Worm (Caenorhabditis elegans) whole organism, L3 larva: ENCODE measurements around the gene K08F8.15.

ENCODE experiments used
- ZK546.5 ChIP-seq: sonication (generic microtip); optimal IDR thresholded peaks from 2 replicates; lab custom pipeline; 2017; ENCODE audit warnings: missing biosample characterization, missing genetic modification characterization
- ceh-28 ChIP-seq: fragments of 150-350 bp; optimal IDR thresholded peaks from 2 replicates; lab custom pipeline; 2014; ENCODE audit warnings: missing biosample characterization, missing genetic modification reagents, missing genetic modification characterization
- ceh-82 ChIP-seq: fragments of 150-350 bp; optimal IDR thresholded peaks from 2 replicates; lab custom pipeline; 2014; ENCODE audit warnings: missing biosample characterization, missing genetic modification characterization
- egl-27 ChIP-seq: sonication (generic microtip); optimal IDR thresholded peaks from 4 replicates; lab custom pipeline; 2017; ENCODE audit warnings: missing biosample characterization, missing genetic modification reagents, missing genetic modification characterization
- elt-1 ChIP-seq: fragments of 150-350 bp; optimal IDR thresholded peaks from 2 replicates; lab custom pipeline; 2014; ENCODE audit warnings: missing biosample characterization, missing genetic modification characterization
- fos-1 ChIP-seq: fragments of 150-350 bp; optimal IDR thresholded peaks from 2 replicates; lab custom pipeline; 2014; ENCODE audit warnings: missing biosample characterization, missing genetic modification characterization
- lin-15B ChIP-seq: fragments of 150-350 bp; optimal IDR thresholded peaks from 2 replicates; lab custom pipeline; 2014; ENCODE audit warnings: missing biosample characterization, missing genetic modification characterization
- nfya-1 ChIP-seq: sonication (generic microtip); optimal IDR thresholded peaks from 2 replicates; lab custom pipeline; 2017; ENCODE audit warnings: missing genetic modification characterization, mild to moderate bottlenecking, missing compliant biosample characterization, antibody characterized with exemption, moderate library complexity; ENCODE audit not compliant: insufficient read depth
- nhr-11 ChIP-seq: fragments of 150-350 bp; optimal IDR thresholded peaks from 2 replicates; lab custom pipeline; 2014; ENCODE audit warnings: missing biosample characterization, missing genetic modification characterization
- nhr-12 ChIP-seq: fragments of 150-350 bp; optimal IDR thresholded peaks from 2 replicates; lab custom pipeline; 2014; ENCODE audit warnings: missing biosample characterization, missing genetic modification characterization
- nhr-237 ChIP-seq: fragments of 150-350 bp; optimal IDR thresholded peaks from 2 replicates; lab custom pipeline; 2014; ENCODE audit warnings: missing biosample characterization, missing genetic modification characterization
- nhr-28 ChIP-seq: fragments of 150-350 bp; optimal IDR thresholded peaks from 2 replicates; lab custom pipeline; 2014; ENCODE audit warnings: missing biosample characterization, missing genetic modification characterization
- zag-1 ChIP-seq: fragments of 150-350 bp; optimal IDR thresholded peaks from 2 replicates; lab custom pipeline; 2014; ENCODE audit warnings: missing biosample characterization, missing genetic modification characterization
- ztf-11 ChIP-seq: fragments of 150-350 bp; optimal IDR thresholded peaks from 2 replicates; lab custom pipeline; 2014; ENCODE audit warnings: missing biosample characterization, missing genetic modification characterization

- TF ChIP-seq nhr-12 (tag; lab: Kevin White, UChicago) = no peak
- no peak for TF ChIP-seq ZK546.5 (tag; lab: Kevin White, UChicago)
- TF ChIP-seq nfya-1 (tag; lab: Kevin White, UChicago) = no peak
- TF ChIP-seq egl-27 (tag; lab: Kevin White, UChicago) = no peak
- TF ChIP-seq fos-1 (tag; lab: Kevin White, UChicago) = no peak
- TF ChIP-seq elt-1 (tag; lab: Kevin White, UChicago) = no peak
- TF ChIP-seq ceh-82 (tag; lab: Kevin White, UChicago) = no peak
- no peak for TF ChIP-seq nhr-237 (tag; lab: Kevin White, UChicago)
- no peak for TF ChIP-seq nhr-28 (tag; lab: Kevin White, UChicago)
- TF ChIP-seq lin-15B (tag; lab: Kevin White, UChicago) = no peak
- TF ChIP-seq nhr-11 (tag; lab: Kevin White, UChicago) = no peak
- no peak for TF ChIP-seq ztf-11 (tag; lab: Kevin White, UChicago)
- no peak for TF ChIP-seq ceh-28 (tag; lab: Kevin White, UChicago)
- TF ChIP-seq zag-1 (tag; lab: Kevin White, UChicago) = no peak
These were observed 3.2 kb upstream of the K08F8.15 start for ce11 chrII:8763367-8763766.
